Worm (Caenorhabditis elegans): ENCODE data around the gene gar-1.

The gar-1 gene

DNA sequence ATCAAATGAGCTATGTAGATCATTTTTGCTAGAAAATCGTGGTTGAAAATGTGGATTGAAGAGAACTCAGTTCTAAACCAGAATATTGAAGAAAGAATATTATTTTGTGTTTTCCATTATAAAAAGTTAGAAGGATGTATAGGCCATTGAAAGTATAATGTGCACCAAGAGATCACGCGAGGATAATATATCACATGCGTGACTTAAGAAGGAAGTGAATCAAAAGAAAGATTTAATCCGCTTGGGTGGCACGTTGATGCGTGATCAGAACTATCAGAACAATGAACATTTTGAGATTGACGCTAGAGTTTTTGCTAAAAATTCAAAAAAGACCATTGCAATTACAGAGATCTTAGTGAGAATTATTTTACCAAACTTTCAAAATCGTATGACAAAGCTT, 48.9 kb downstream of the gar-1 start:
- TF ChIP-seq ref-1 (GFP tag; conservative IDR thresholded peaks at IDR 0.05) = no peak
- no peak for TF ChIP-seq med-1 (GFP tag; optimal IDR thresholded peaks at IDR 0.05; ENCODE audit: insufficient read depth)
- TF ChIP-seq ztf-29 (GFP tag; IDR thresholded peaks at IDR 0.05) = no peak
- no peak for TF ChIP-seq cog-1 (tag; optimal IDR thresholded peaks at IDR 0.05)
- no peak for TF ChIP-seq ztf-23 (GFP tag; IDR thresholded peaks at IDR 0.05)

DNA sequence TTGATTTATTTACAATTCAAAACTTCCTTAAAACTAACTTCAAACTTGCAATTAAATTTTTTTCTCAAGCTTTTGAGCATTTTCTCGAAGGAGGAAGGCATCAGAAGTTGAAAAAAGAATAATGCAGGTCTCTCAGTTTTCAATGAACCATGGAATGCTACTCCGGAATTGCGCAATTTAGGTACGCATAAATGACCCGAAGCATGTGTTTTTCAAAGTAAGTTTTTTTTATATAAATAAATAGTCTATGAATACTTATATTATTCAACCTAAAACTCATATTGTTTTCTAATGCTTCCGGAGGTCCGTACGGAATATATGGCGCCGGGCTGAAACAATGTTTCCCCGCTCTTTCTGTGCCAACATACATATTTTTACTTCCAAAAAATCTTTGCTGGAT, 51.0 kb downstream of the gar-1 start, which contains the start of gene K10C2.2:
Gene K10C2.2 (minus strand): TSS at position 101 of the 400 bp plus-strand sequence.
- no peak for TF ChIP-seq tab-1 (GFP tag; IDR thresholded peaks at IDR 0.05)
- TF ChIP-seq ztf-29 (GFP tag; IDR thresholded peaks at IDR 0.05) = no peak
- no peak for TF ChIP-seq klf-2 (GFP tag; conservative IDR thresholded peaks at IDR 0.05)
- no peak for TF ChIP-seq T22C8.4 (GFP tag; IDR thresholded peaks at IDR 0.05)
- no peak for TF ChIP-seq cog-1 (tag; optimal IDR thresholded peaks at IDR 0.05)
- TF ChIP-seq ref-1 (GFP tag; conservative IDR thresholded peaks at IDR 0.05) = no peak
- no peak for TF ChIP-seq med-1 (GFP tag; optimal IDR thresholded peaks at IDR 0.05; ENCODE audit: insufficient read depth)

DNA sequence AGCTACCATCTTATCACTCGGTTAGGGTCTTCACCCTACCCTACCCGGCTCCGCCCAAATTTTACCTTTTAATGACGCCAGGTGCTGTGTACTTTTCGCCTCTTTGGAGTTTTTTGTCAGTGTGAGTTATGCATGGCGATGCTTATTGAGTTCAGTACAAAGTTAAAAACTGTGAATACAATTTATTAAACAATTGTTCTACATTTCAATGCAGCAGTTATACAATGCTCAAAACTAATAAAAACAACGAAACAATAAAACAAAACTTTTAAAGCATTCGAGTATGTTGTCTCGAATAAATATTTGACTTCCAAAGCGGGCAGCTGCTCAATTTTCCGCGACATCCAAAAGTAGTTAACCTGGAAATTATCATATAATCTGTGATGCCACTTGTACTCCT, 54.2 kb downstream of the gar-1 start, which contains the start of gene ctsa-2:
Gene ctsa-2 (minus strand): TSS at position 101 of the 400 bp plus-strand sequence.
- no peak for TF ChIP-seq flt-1 (GFP tag; IDR thresholded peaks at IDR 0.05)
- TF ChIP-seq cog-1 (tag; optimal IDR thresholded peaks at IDR 0.05) = no peak
- no peak for TF ChIP-seq T22C8.4 (GFP tag; IDR thresholded peaks at IDR 0.05)
- TF ChIP-seq ztf-23 (GFP tag; IDR thresholded peaks at IDR 0.05) = no peak
- no peak for TF ChIP-seq ztf-29 (GFP tag; IDR thresholded peaks at IDR 0.05)
- TF ChIP-seq ref-1 (GFP tag; conservative IDR thresholded peaks at IDR 0.05) = no peak

DNA sequence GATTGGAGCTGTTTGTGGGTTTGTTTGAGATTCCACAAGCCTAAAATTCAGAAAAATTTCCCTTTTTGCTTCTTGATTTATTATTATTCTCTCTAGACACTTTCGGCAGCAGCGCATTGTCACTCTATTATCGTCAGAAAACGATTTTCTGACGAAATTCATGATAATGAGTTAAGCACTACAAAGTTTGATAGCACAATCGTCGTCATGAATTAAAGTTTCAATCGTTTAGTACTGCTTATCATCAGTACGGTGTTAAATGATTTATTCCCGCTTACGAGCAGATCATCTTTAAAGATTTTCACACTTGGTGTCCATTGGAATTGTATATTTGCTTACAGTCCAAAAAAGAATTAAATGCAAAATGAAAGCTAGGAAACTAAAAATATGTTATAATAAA, 55.1 kb downstream of the gar-1 start:
- TF ChIP-seq klf-2 (GFP tag; conservative IDR thresholded peaks at IDR 0.05) (no peak), ref-1 (GFP tag; conservative IDR thresholded peaks at IDR 0.05) (no peak), T22C8.4 (GFP tag; IDR thresholded peaks at IDR 0.05) (no peak), ztf-23 (GFP tag; IDR thresholded peaks at IDR 0.05) (no peak), med-1 (GFP tag; optimal IDR thresholded peaks at IDR 0.05; ENCODE audit: insufficient read depth) (no peak), tab-1 (GFP tag; IDR thresholded peaks at IDR 0.05) (no peak), cog-1 (tag; optimal IDR thresholded peaks at IDR 0.05) (no peak), ztf-29 (GFP tag; IDR thresholded peaks at IDR 0.05) (no peak), flt-1 (GFP tag; IDR thresholded peaks at IDR 0.05) (no peak)

Measured in whole organism, midembryonic.